Worm (Caenorhabditis elegans): Measurements from ENCODE around the gene mrps-18C.

DNA sequence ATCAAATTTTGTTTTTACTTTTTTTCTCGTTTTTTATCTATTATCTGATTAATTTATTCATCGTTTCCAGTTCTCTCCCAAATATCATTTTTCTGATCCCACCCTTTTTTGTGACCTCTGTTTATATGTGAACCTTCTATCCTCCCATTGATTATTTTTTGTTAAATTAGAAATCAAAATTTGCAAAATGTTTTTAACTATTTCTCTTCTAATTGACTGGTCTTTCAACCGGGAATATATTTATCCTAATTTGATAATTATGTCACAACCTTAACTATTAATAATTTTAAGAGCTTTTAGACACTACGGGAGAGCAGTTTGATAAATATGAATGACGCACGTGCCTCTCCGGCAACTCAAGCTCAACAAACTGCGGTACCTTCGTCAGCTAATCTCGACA, 8.8 kb downstream of the mrps-18C start, which contains the start of gene ntl-9:
- TF ChIP-seq ceh-13 (GFP tag; optimal IDR thresholded peaks at IDR 0.05) (no peak), hmg-4 (GFP tag; optimal IDR thresholded peaks at IDR 0.05) (no peak), scrt-1 (GFP tag; IDR thresholded peaks at IDR 0.05) (no peak), tbx-11 (GFP tag; IDR thresholded peaks at IDR 0.05) (no peak)

Data from whole organism, early embryonic.